Fruit fly (Drosophila melanogaster): ENCODE results near the gene nol.

- no peak for TF ChIP-seq CG8632 (GFP tag; optimal IDR thresholded peaks at IDR 0.05)
- no peak for TF ChIP-seq Lpt (GFP tag; optimal IDR thresholded peaks at IDR 0.05)
- TF ChIP-seq Hr38 (GFP tag; optimal IDR thresholded peaks at IDR 0.05) = no peak
- no peak for TF ChIP-seq CG4318 (GFP tag; optimal IDR thresholded peaks at IDR 0.05)
- TF ChIP-seq salr (GFP tag; optimal IDR thresholded peaks at IDR 0.05) = no peak
- TF ChIP-seq Eip75B (GFP tag; optimal IDR thresholded peaks at IDR 0.05) = no peak
- no peak for TF ChIP-seq OdsH (GFP tag; optimal IDR thresholded peaks at IDR 0.05)
- TF ChIP-seq CG6808 (GFP tag; optimal IDR thresholded peaks at IDR 0.05) = no peak
- no peak for TF ChIP-seq CG32006 (GFP tag; optimal IDR thresholded peaks at IDR 0.05)
- TF ChIP-seq acj6 (GFP tag; optimal IDR thresholded peaks at IDR 0.05) = no peak
- TF ChIP-seq CG7368 (GFP tag; optimal IDR thresholded peaks at IDR 0.05) = no peak
- TF ChIP-seq CG6276 (GFP tag; optimal IDR thresholded peaks at IDR 0.05) = no peak
- TF ChIP-seq spab (GFP tag; optimal IDR thresholded peaks at IDR 0.05) = no peak
Observed at dm6 chr3L:11125636-11126532, 4.8 kb upstream of the nol start.

Measured in whole organism, prepupa.